Worm (Caenorhabditis elegans): ENCODE measurements around the gene K12D12.4.

Gene K12D12.4

DNA sequence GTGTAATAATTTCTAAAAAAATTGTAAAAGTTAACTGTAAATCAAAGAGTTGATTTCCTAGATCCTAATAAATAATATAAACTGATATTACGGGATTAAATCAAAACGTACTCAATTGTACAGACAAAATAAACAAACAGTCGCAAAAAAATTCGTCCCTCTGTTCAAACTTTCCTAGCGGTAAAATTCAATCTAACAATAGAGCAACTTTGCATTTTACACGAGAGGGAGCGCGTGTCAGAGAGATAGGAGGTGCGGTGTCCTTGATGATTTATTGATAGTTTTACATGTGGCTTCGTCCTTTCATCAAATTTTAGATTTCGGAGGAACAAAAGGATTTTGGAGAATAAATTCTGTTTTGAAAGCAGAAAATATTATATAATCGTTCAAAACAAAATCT lies 34.9 kb downstream of the K12D12.4 start:
- TF ChIP-seq crh-2 (tag; optimal IDR thresholded peaks at IDR 0.05), result peak; percentile 47
- peak; percentile 13 for TF ChIP-seq nhr-25 (tag; optimal IDR thresholded peaks at IDR 0.05)
- TF ChIP-seq F13H6.1 (tag; optimal IDR thresholded peaks at IDR 0.05), result no peak
- TF ChIP-seq nhr-129 (tag; optimal IDR thresholded peaks at IDR 0.05), result peak; percentile 54
- TF ChIP-seq Y55F3AM.14 (GFP tag; optimal IDR thresholded peaks at IDR 0.05), result no peak
- TF ChIP-seq sma-9 (GFP tag; optimal IDR thresholded peaks at IDR 0.05), result peak; percentile 0
- TF ChIP-seq sma-9 (tag; optimal IDR thresholded peaks at IDR 0.05), result no peak
- no peak for TF ChIP-seq dmd-4 (tag; optimal IDR thresholded peaks at IDR 0.05)
- TF ChIP-seq skn-1 (tag; optimal IDR thresholded peaks at IDR 0.05), result no peak
- no peak for TF ChIP-seq peb-1 (tag; optimal IDR thresholded peaks at IDR 0.05)
- TF ChIP-seq fos-1 (tag; optimal IDR thresholded peaks at IDR 0.05), result peak; percentile 29
- TF ChIP-seq aly-2 (tag; optimal IDR thresholded peaks at IDR 0.05), result no peak
- TF ChIP-seq lsy-2 (tag; optimal IDR thresholded peaks at IDR 0.05), result peak in 1 of 2 experiments; percentile 54

DNA sequence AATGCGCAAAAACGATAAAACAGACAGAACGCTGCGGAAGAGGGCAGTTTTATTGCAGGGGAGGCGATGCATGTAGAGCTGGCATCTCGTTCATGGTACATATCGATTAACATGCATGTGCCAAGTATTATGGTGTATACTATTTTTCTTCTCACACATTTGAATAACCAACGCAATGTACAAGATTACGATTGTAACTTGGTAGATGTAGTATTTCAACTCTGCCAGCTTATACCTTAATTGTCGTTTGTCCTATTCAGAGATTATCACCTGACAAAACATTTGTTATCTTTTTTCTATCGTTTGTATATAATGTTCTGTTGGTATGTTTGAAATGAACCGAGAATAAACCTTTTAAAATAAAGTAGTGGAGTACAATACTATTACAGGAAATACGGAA lies 35.6 kb downstream of the K12D12.4 start, which contains the start of gene pes-5:
Gene pes-5, minus strand, starts transcription at position 101 of the 400 bp plus-strand sequence.
- TF ChIP-seq lin-13 (GFP tag; optimal IDR thresholded peaks at IDR 0.05), result no peak
- TF ChIP-seq peb-1 (tag; optimal IDR thresholded peaks at IDR 0.05), result no peak
- no peak for TF ChIP-seq unc-39 (tag; optimal IDR thresholded peaks at IDR 0.05)

DNA sequence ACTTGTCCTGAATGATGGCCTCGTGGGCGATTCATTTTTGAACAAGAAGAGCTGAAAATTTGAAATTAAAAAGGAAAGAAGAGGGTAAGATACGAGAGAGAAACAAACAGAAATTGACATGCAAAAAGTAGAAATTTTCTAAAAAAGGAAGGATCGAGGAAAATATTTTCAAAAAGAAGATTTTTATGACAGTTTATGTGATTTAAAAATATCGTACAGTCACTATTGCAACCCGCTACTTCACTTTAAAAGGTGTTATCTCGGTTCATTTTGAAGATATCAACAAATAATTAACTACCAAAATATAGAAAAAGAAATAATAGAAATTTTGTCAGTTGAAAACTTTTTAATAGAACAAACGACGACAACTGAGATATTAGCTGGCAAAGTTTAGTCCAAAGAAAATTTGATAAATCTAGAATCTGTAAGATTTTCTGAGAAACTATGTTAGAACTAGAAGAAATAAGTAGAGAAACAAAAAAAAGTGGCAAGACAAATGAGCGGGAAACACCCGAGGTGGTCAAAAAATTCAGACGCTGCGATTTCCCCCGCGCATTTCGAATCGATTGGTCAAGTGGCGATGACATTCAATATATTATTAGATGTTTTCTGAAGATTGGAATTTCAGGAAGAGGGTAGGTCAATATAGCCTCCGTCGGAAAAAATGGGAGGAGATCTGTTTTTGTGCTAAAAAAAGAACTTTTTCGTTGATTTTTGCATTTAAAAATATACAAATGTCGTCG lies 41.8 kb downstream of the K12D12.4 start, which contains the start of gene Y6D1A.1:
Gene Y6D1A.1, minus strand, starts transcription at position 51 of the 743 bp plus-strand sequence.
- no peak for TF ChIP-seq dmd-4 (tag; optimal IDR thresholded peaks at IDR 0.05)
- TF ChIP-seq F13H6.1 (tag; optimal IDR thresholded peaks at IDR 0.05), result no peak
- TF ChIP-seq ztf-11 (tag; optimal IDR thresholded peaks at IDR 0.05), result no peak

DNA sequence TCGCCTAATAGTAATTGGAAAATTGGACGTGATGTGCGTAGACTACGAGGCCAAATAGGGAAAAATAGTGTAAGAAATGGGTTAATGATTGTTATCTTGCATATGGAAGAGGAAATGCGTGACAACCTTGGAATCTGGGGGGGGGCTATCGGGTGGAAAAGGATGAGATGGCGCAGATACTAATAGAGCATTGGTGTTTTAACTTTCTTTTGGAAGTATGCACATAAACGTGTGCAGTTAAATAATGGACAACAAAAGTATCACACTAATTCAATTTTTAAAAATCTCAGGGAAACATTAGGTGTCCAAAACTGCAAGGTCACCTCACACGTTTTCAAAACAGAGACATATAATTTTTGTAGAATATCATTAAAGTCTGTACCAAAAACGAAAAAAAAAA lies 45.7 kb downstream of the K12D12.4 start, which contains the start of gene Y6D1A.2:
Gene Y6D1A.2, minus strand, starts transcription at position 101 of the 400 bp plus-strand sequence.
- TF ChIP-seq lsy-2 (tag; optimal IDR thresholded peaks at IDR 0.05) (no peak), peb-1 (tag; optimal IDR thresholded peaks at IDR 0.05) (no peak), nhr-23 (tag; optimal IDR thresholded peaks at IDR 0.05) (no peak), nhr-237 (tag; optimal IDR thresholded peaks at IDR 0.05) (no peak), lin-11 (tag; optimal IDR thresholded peaks at IDR 0.05) (no peak), nhr-77 (tag; optimal IDR thresholded peaks at IDR 0.05) (no peak)

DNA sequence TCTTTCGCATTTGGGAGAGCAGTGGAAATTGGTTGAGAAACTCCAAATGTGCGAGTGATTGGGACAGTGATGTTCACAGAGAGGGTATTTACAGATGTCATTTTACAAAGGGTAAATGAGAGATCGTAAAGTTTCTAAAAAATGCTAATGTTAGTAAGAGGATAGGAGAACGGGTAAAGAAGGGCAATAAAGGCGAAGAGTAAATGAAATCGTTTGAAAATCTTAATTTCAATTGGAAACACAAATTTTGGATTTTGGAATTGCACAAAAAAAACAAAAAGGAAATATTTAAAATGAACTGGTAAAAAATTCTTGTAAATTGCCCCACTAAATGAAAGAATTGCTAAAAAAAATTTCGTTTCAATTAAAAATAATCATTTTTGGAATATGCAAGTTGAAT lies 49.1 kb downstream of the K12D12.4 start, which contains the start of gene pap-3:
Gene pap-3, minus strand, starts transcription at position 101 of the 400 bp plus-strand sequence.
- TF ChIP-seq ztf-11 (tag; optimal IDR thresholded peaks at IDR 0.05) (no peak), peb-1 (tag; optimal IDR thresholded peaks at IDR 0.05) (no peak), lin-39 (tag; optimal IDR thresholded peaks at IDR 0.05) (no peak), unc-62 (GFP tag; optimal IDR thresholded peaks at IDR 0.05) (no peak), nhr-77 (tag; optimal IDR thresholded peaks at IDR 0.05) (no peak), zag-1 (tag; optimal IDR thresholded peaks at IDR 0.05) (no peak), lin-13 (GFP tag; optimal IDR thresholded peaks at IDR 0.05) (no peak), mab-5 (tag; optimal IDR thresholded peaks at IDR 0.05) (no peak), nhr-11 (tag; optimal IDR thresholded peaks at IDR 0.05) (no peak), elt-1 (tag; optimal IDR thresholded peaks at IDR 0.05) (no peak)

DNA sequence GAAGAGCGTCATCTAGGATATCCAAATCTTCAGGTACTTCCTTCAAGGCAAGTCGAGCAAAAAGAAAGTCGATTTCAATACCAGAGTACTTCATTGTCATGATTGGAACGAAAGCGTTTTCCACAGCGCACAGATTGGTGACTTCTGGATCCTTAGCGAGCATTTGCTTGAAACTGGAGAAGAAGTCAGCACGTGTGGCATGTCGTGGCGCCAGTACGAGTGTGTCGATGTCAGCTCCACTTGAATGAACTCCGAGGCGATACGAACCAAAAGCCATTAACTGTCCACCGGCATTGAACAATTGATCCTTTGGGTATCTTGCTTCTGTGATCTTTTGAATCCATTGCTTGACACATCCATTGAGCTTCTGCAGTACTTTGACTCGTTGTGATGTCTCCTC lies 49.5 kb downstream of the K12D12.4 start:
- TF ChIP-seq nhr-10 (tag; optimal IDR thresholded peaks at IDR 0.05) (no peak), blmp-1 (tag; optimal IDR thresholded peaks at IDR 0.05; ENCODE audit: insufficient read depth) (no peak), dmd-4 (tag; optimal IDR thresholded peaks at IDR 0.05) (no peak), nhr-21 (tag; optimal IDR thresholded peaks at IDR 0.05) (no peak), lin-39 (tag; optimal IDR thresholded peaks at IDR 0.05) (no peak), ceh-82 (tag; optimal IDR thresholded peaks at IDR 0.05) (no peak), fos-1 (tag; optimal IDR thresholded peaks at IDR 0.05) (no peak), gmeb-1 (tag; optimal IDR thresholded peaks at IDR 0.05) (no peak), C34F6.9 (tag; optimal IDR thresholded peaks at IDR 0.05) (no peak), crh-2 (tag; optimal IDR thresholded peaks at IDR 0.05) (no peak), lin-11 (tag; optimal IDR thresholded peaks at IDR 0.05) (no peak), mbf-1 (tag; optimal IDR thresholded peaks at IDR 0.05) (no peak), lin-13 (GFP tag; optimal IDR thresholded peaks at IDR 0.05) (no peak), aly-2 (tag; optimal IDR thresholded peaks at IDR 0.05) (no peak), Y55F3AM.14 (GFP tag; optimal IDR thresholded peaks at IDR 0.05) (no peak), mdl-1 (tag; optimal IDR thresholded peaks at IDR 0.05) (no peak), ztf-11 (tag; optimal IDR thresholded peaks at IDR 0.05) (no peak), F13H6.1 (tag; optimal IDR thresholded peaks at IDR 0.05) (no peak), unc-55 (GFP tag; optimal IDR thresholded peaks at IDR 0.05) (no peak)

Measured in whole organism, L2 larva.